Worm (Caenorhabditis elegans): ENCODE data around the gene ctsa-3.2.

DNA sequence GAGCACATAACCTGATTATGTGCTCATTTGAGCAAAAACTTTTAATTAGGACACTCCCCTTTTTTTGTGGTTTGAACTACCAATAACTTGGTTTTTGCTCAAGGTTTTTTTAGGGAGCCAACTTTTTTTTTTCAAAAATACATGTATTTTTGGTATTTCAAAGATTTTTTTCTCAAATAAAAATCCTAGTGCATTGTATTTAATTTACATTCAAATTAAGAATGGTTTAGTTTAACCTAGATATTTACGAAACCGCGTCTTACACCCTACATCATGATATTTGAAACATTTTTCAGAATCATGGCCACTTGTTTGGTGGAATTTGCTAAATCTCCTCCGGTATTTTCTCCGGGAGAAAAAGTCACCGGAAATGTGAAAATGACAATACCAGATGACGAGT lies 40.1 kb upstream of the ctsa-3.2 start, which contains the start of gene arrd-5:
- TF ChIP-seq snpc-4 (GFP tag; optimal IDR thresholded peaks at IDR 0.05): no peak
- TF ChIP-seq snpc-4 (tag; optimal IDR thresholded peaks at IDR 0.05): no peak
- no peak for TF ChIP-seq ceh-40 (GFP tag; IDR thresholded peaks at IDR 0.05)
- TF ChIP-seq F37B4.10 (GFP tag; IDR thresholded peaks at IDR 0.05): no peak
- no peak for TF ChIP-seq unc-62 (GFP tag; optimal IDR thresholded peaks at IDR 0.05)
- TF ChIP-seq lin-40 (tag; optimal IDR thresholded peaks at IDR 0.05): no peak
- TF ChIP-seq attf-5 (GFP tag; optimal IDR thresholded peaks at IDR 0.05): no peak
- no peak for TF ChIP-seq ztf-28 (GFP tag; IDR thresholded peaks at IDR 0.05)
- no peak for TF ChIP-seq ceh-27 (GFP tag; optimal IDR thresholded peaks at IDR 0.05)
- no peak for TF ChIP-seq ama-1 (optimal IDR thresholded peaks at IDR 0.05)
- TF ChIP-seq ama-1 (GFP tag; optimal IDR thresholded peaks at IDR 0.05): no peak

Data from whole organism, young adult.